Worm (Caenorhabditis elegans) whole organism, mixed stage, embryonic: ENCODE results near the gene mdt-17.
A peak's percentile ranks its signal among the peaks of the same experiment; 100 is the strongest.

ENCODE experiments used
- ceh-83 ChIP-seq: fragments of 200-800 bp; sonication (Bioruptor generic); optimal IDR thresholded peaks from 2 replicates; lab custom pipeline; 2018; ENCODE audit warnings: mild to moderate bottlenecking, missing genetic modification characterization, missing compliant biosample characterization
- flh-1 ChIP-seq: fragments of 200-800 bp; sonication (Bioruptor generic); optimal IDR thresholded peaks from 2 replicates; lab custom pipeline; 2018; ENCODE audit warnings: mild to moderate bottlenecking, missing genetic modification characterization, moderate library complexity, missing compliant biosample characterization
- hlh-1 ChIP-seq: fragments of 150-350 bp; optimal IDR thresholded peaks from 2 replicates; lab custom pipeline; 2014; ENCODE audit warnings: missing biosample characterization, missing genetic modification reagents, missing genetic modification characterization
- lin-32 ChIP-seq: fragments of 200-800 bp; sonication (Bioruptor generic); optimal IDR thresholded peaks from 2 replicates; lab custom pipeline; 2018; ENCODE audit warnings: mild to moderate bottlenecking, missing genetic modification characterization, missing compliant biosample characterization
- lsy-2 ChIP-seq: fragments of 150-350 bp; optimal IDR thresholded peaks from 2 replicates; lab custom pipeline; 2014; ENCODE audit warnings: missing biosample characterization, missing genetic modification characterization
- nhr-2 ChIP-seq: fragments of 150-350 bp; optimal IDR thresholded peaks from 2 replicates; lab custom pipeline; 2014; ENCODE audit warnings: missing biosample characterization, missing genetic modification characterization
- nhr-76 ChIP-seq: sonication (generic microtip); optimal IDR thresholded peaks from 2 replicates; lab custom pipeline; 2017; ENCODE audit warnings: missing biosample characterization, missing genetic modification characterization
- sptf-1 ChIP-seq: sonication (generic microtip); optimal IDR thresholded peaks from 2 replicates; lab custom pipeline; 2017; ENCODE audit warnings: mild to moderate bottlenecking, missing genetic modification characterization, moderate library complexity, missing compliant biosample characterization
- unc-120 ChIP-seq: sonication (generic microtip); optimal IDR thresholded peaks from 2 replicates; lab custom pipeline; 2017; ENCODE audit warnings: missing genetic modification characterization, missing compliant biosample characterization; ENCODE audit not compliant: poor library complexity, severe bottlenecking
- unc-39 ChIP-seq: fragments of 150-350 bp; optimal IDR thresholded peaks from 2 replicates; lab custom pipeline; 2014; ENCODE audit warnings: missing biosample characterization, missing genetic modification characterization

The mdt-17 gene

ce11 chrV:20203085-20203484 lies 64.0 kb downstream of the mdt-17 start, which contains the start of gene fbxa-113:
TSS of gene fbxa-113 (plus strand) at chrV:20203385.
- TF ChIP-seq flh-1: no peak
- TF ChIP-seq lin-32 (GFP tag; lab: Kevin White, UChicago): no peak
- no peak for TF ChIP-seq hlh-1 (tag; lab: Kevin White, UChicago)
- no peak for TF ChIP-seq unc-120

DNA sequence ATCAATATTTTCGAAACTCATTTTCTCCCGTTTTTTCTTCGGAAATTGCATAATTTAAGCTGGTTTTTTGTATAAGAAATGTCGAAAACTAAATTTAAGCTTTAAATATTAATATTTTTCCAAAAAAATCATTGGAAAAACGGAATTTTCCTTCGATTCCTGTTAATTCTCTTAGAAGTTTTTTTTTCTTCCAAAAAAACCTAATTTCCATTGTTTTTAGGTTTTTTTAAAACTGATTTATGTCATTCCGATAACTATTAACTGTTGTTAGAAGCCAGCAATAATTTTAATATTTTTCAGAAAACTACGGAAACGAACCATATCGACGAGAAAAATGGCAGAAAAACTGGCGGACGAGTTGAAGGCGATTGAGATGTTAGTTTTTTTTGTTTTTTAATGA lies 65.7 kb downstream of the mdt-17 start, which contains the start of gene fbxa-114:
TSS of gene fbxa-114 (plus strand) at position 301 of the 400 bp plus-strand sequence.
- TF ChIP-seq hlh-1 (tag; lab: Kevin White, UChicago) (no peak), nhr-2 (no peak), unc-120 (no peak), nhr-76 (tag; lab: Kevin White, UChicago) (no peak), sptf-1 (no peak), unc-39 (tag; lab: Kevin White, UChicago) (no peak), lsy-2 (tag; lab: Kevin White, UChicago) (peak; percentile 6), ceh-83 (GFP tag; lab: Kevin White, UChicago) (no peak)
- TF ChIP-seq, all 35 proteins: peak for 1
